Worm (Caenorhabditis elegans) whole organism, late embryonic: ENCODE results near the gene F41G4.8.

Experiments used
- K02D7.2 ChIP-seq: sonication (generic microtip); optimal IDR thresholded peaks from 2 replicates; lab custom pipeline; 2017; ENCODE audit warnings: mild to moderate bottlenecking, missing genetic modification characterization, missing compliant biosample characterization
- K09A11.1 ChIP-seq: sonication (generic microtip); optimal IDR thresholded peaks from 2 replicates; lab custom pipeline; 2017; ENCODE audit warnings: antibody characterized with exemption, mild to moderate bottlenecking, missing genetic modification characterization, missing compliant biosample characterization; ENCODE audit not compliant: insufficient read depth
- T23F11.4 ChIP-seq: fragments of 200-800 bp; sonication (Bioruptor generic); optimal IDR thresholded peaks from 2 replicates; lab custom pipeline; 2018; ENCODE audit warnings: mild to moderate bottlenecking, missing genetic modification characterization, missing compliant biosample characterization
- ceh-14 ChIP-seq: sonication (generic microtip); optimal IDR thresholded peaks from 2 replicates; lab custom pipeline; 2016; ENCODE audit warnings: missing genotype, missing genetic modification characterization, missing compliant biosample characterization
- ceh-18 ChIP-seq: sonication (generic microtip); optimal IDR thresholded peaks from 2 replicates; lab custom pipeline; 2016; ENCODE audit warnings: missing genetic modification characterization, missing compliant biosample characterization
- ceh-19 ChIP-seq: fragments of 200-800 bp; sonication (Bioruptor generic); optimal IDR thresholded peaks from 2 replicates; lab custom pipeline; 2018; ENCODE audit warnings: mild to moderate bottlenecking, missing genetic modification characterization, missing compliant biosample characterization
- ceh-2 ChIP-seq: sonication (generic microtip); optimal IDR thresholded peaks from 2 replicates; lab custom pipeline; 2016; ENCODE audit warnings: missing genotype, missing genetic modification characterization, missing compliant biosample characterization
- ceh-24 ChIP-seq: sonication (generic microtip); optimal IDR thresholded peaks from 2 replicates; lab custom pipeline; 2016; ENCODE audit warnings: mild to moderate bottlenecking, missing genetic modification characterization, missing compliant biosample characterization
- ceh-30 ChIP-seq: fragments of 150-350 bp; optimal IDR thresholded peaks from 2 replicates; lab custom pipeline; 2014; ENCODE audit warnings: missing biosample characterization, missing genetic modification characterization
- ceh-31 ChIP-seq: sonication (generic microtip); optimal IDR thresholded peaks from 2 replicates; lab custom pipeline; 2016; ENCODE audit warnings: missing genetic modification characterization, missing compliant biosample characterization
- ceh-34 ChIP-seq: sonication (generic microtip); optimal IDR thresholded peaks from 2 replicates; lab custom pipeline; 2016; ENCODE audit warnings: mild to moderate bottlenecking, missing genetic modification characterization, missing compliant biosample characterization
- ceh-6 ChIP-seq: fragments of 200-800 bp; sonication (Bioruptor generic); optimal IDR thresholded peaks from 2 replicates; lab custom pipeline; 2018; ENCODE audit warnings: mild to moderate bottlenecking, missing genetic modification characterization, missing compliant biosample characterization
- dmd-4 ChIP-seq: sonication (generic microtip); optimal IDR thresholded peaks from 2 replicates; lab custom pipeline; 2016; ENCODE audit warnings: borderline replicate concordance, missing genetic modification characterization, missing compliant biosample characterization
- elt-2 ChIP-seq: sonication (generic microtip); optimal IDR thresholded peaks from 2 replicates; lab custom pipeline; 2016; ENCODE audit warnings: missing genetic modification reagents, missing genetic modification characterization, missing compliant biosample characterization
- ets-4 ChIP-seq: sonication (generic microtip); optimal IDR thresholded peaks from 2 replicates; lab custom pipeline; 2016; ENCODE audit warnings: missing genetic modification characterization, missing compliant biosample characterization
- eyg-1 ChIP-seq: sonication (generic microtip); optimal IDR thresholded peaks from 2 replicates; lab custom pipeline; 2016; ENCODE audit warnings: missing genotype, missing genetic modification characterization, missing compliant biosample characterization
- fkh-6 ChIP-seq: sonication (generic microtip); optimal IDR thresholded peaks from 2 replicates; lab custom pipeline; 2016; ENCODE audit warnings: missing genetic modification characterization, missing compliant biosample characterization
- gmeb-2 ChIP-seq: sonication (generic microtip); optimal IDR thresholded peaks from 2 replicates; lab custom pipeline; 2016; ENCODE audit warnings: missing genetic modification characterization, inconsistent platforms, missing compliant biosample characterization
- hlh-30 ChIP-seq: sonication (generic microtip); optimal IDR thresholded peaks from 2 replicates; lab custom pipeline; 2017; ENCODE audit warnings: antibody characterized with exemption, missing genetic modification characterization, missing compliant biosample characterization; ENCODE audit not compliant: insufficient read depth
- mec-3 ChIP-seq: sonication (generic microtip); optimal IDR thresholded peaks from 2 replicates; lab custom pipeline; 2016; ENCODE audit warnings: borderline replicate concordance, missing genetic modification characterization, missing compliant biosample characterization
- nhr-11 ChIP-seq: fragments of 150-350 bp; optimal IDR thresholded peaks from 2 replicates; lab custom pipeline; 2014; ENCODE audit warnings: missing biosample characterization, missing genetic modification characterization
- pag-3 ChIP-seq: sonication (generic microtip); optimal IDR thresholded peaks from 2 replicates; lab custom pipeline; 2016; ENCODE audit warnings: missing compliant biosample characterization, missing genetic modification characterization, borderline replicate concordance
- pat-9 ChIP-seq: fragments of 200-800 bp; sonication (Bioruptor generic); optimal IDR thresholded peaks from 2 replicates; lab custom pipeline; 2018; ENCODE audit warnings: mild to moderate bottlenecking, missing genetic modification characterization, moderate library complexity, missing compliant biosample characterization
- pqm-1 ChIP-seq: sonication (generic microtip); optimal IDR thresholded peaks from 2 replicates; lab custom pipeline; 2016; ENCODE audit warnings: missing genetic modification characterization, missing compliant biosample characterization
- rnt-1 ChIP-seq: sonication (generic microtip); optimal IDR thresholded peaks from 2 replicates; lab custom pipeline; 2016; ENCODE audit warnings: missing genetic modification characterization, missing compliant biosample characterization
- sdc-2 ChIP-seq: sonication (generic microtip); optimal IDR thresholded peaks from 2 replicates; lab custom pipeline; 2016; ENCODE audit warnings: missing genotype, missing genetic modification characterization, missing compliant biosample characterization
- sox-4 ChIP-seq: sonication (generic microtip); optimal IDR thresholded peaks from 2 replicates; lab custom pipeline; 2017; ENCODE audit warnings: mild to moderate bottlenecking, missing genetic modification characterization, inconsistent platforms, missing compliant biosample characterization
- syd-9 ChIP-seq: sonication (generic microtip); optimal IDR thresholded peaks from 2 replicates; lab custom pipeline; 2016; ENCODE audit warnings: mild to moderate bottlenecking, missing genetic modification characterization, moderate library complexity, missing compliant biosample characterization
- tbx-7 ChIP-seq: sonication (generic microtip); optimal IDR thresholded peaks from 2 replicates; lab custom pipeline; 2016; ENCODE audit warnings: missing genotype, missing genetic modification characterization, missing compliant biosample characterization
- ttx-3 ChIP-seq: sonication (generic microtip); optimal IDR thresholded peaks from 2 replicates; lab custom pipeline; 2016; ENCODE audit warnings: missing genetic modification reagents, missing genetic modification characterization, missing compliant biosample characterization
- unc-3 ChIP-seq, 2 experiments: fragments of 200-800 bp in 1 of 2; sonication (Bioruptor generic) in 1 of 2; sonication (generic microtip) in 1 of 2; conservative IDR thresholded peaks in 1 of 2; optimal IDR thresholded peaks in 1 of 2; 2 replicates each; pipeline versions ENCODE4 v1.3.6 to Lab custom; 2016 to 2022; ENCODE audit warnings: missing compliant biosample characterization in 2 of 2, missing genetic modification characterization in 2 of 2, missing genetic modification reagents in 1 of 2
- unc-42 ChIP-seq: sonication (generic microtip); optimal IDR thresholded peaks from 2 replicates; lab custom pipeline; 2016; ENCODE audit warnings: missing genotype, missing genetic modification characterization, missing compliant biosample characterization
- unc-86 ChIP-seq: sonication (generic microtip); optimal IDR thresholded peaks from 2 replicates; lab custom pipeline; 2016; ENCODE audit warnings: missing genetic modification characterization, missing compliant biosample characterization
- ztf-16 ChIP-seq: sonication (generic microtip); optimal IDR thresholded peaks from 2 replicates; lab custom pipeline; 2017; ENCODE audit warnings: missing genetic modification characterization, missing compliant biosample characterization

Gene F41G4.8

ce11 chrX:16871355-16871754 is 26.5 kb upstream of the F41G4.8 start:
- TF ChIP-seq K02D7.2 = no peak

- no peak for TF ChIP-seq pag-3
- no peak for TF ChIP-seq pat-9 (tag; lab: Kevin White, UChicago)
- no peak for TF ChIP-seq ceh-34 (tag; lab: Kevin White, UChicago)
- TF ChIP-seq ceh-19 = no peak
- TF ChIP-seq unc-42 (tag; lab: Kevin White, UChicago) = no peak
- TF ChIP-seq syd-9 (tag; lab: Kevin White, UChicago) = no peak
- no peak for TF ChIP-seq hlh-30 (tag; lab: Kevin White, UChicago)
- no peak for TF ChIP-seq nhr-11
- TF ChIP-seq ztf-16 (tag; lab: Kevin White, UChicago) = no peak
- no peak for TF ChIP-seq mec-3 (tag; lab: Kevin White, UChicago)
- TF ChIP-seq fkh-6 (tag; lab: Kevin White, UChicago) = no peak
- TF ChIP-seq gmeb-2 (tag; lab: Kevin White, UChicago) = no peak
- TF ChIP-seq rnt-1 = no peak
- no peak for TF ChIP-seq eyg-1 (tag; lab: Kevin White, UChicago)
- no peak for TF ChIP-seq ceh-6 (GFP tag; lab: Kevin White, UChicago)
- TF ChIP-seq pqm-1 (tag; lab: Kevin White, UChicago) = no peak
- no peak for TF ChIP-seq unc-3 (GFP tag; conservative IDR thresholded peaks at IDR 0.05; lab: Robert Waterston, UW)
- no peak for TF ChIP-seq unc-3 (tag; optimal IDR thresholded peaks at IDR 0.05; lab: Kevin White, UChicago)
- TF ChIP-seq tbx-7 = no peak
Measured at ce11 chrX:16868931-16869330, 24.1 kb upstream of the F41G4.8 start, which contains the start of gene aakg-2. Gene aakg-2 (minus strand): TSS chrX:16869031.

- TF ChIP-seq gmeb-2 (tag; lab: Kevin White, UChicago) = no peak
- no peak for TF ChIP-seq ceh-31 (tag; lab: Kevin White, UChicago)
Measured at ce11 chrX:16865675-16866074, 20.9 kb upstream of the F41G4.8 start.

- no peak for TF ChIP-seq ceh-24 (tag; lab: Kevin White, UChicago)
- peak; percentile 67 for TF ChIP-seq elt-2 (tag; lab: Kevin White, UChicago)
Measured at ce11 chrX:16865016-16865415, 20.2 kb upstream of the F41G4.8 start.

- no peak for TF ChIP-seq dmd-4 (tag; lab: Kevin White, UChicago)
- TF ChIP-seq ttx-3 (tag; lab: Kevin White, UChicago) = no peak
- TF ChIP-seq ceh-30 (tag; lab: Kevin White, UChicago) = no peak
- no peak for TF ChIP-seq pag-3
- no peak for TF ChIP-seq T23F11.4 (GFP tag; lab: Kevin White, UChicago)
- no peak for TF ChIP-seq mec-3 (tag; lab: Kevin White, UChicago)
- no peak for TF ChIP-seq K09A11.1 (tag; lab: Kevin White, UChicago)
- no peak for TF ChIP-seq unc-86 (tag; lab: Kevin White, UChicago)
- TF ChIP-seq ets-4 = no peak
- no peak for TF ChIP-seq ceh-14 (tag; lab: Kevin White, UChicago)
- TF ChIP-seq ceh-2 (tag; lab: Kevin White, UChicago) = no peak
- no peak for TF ChIP-seq ceh-18 (tag; lab: Kevin White, UChicago)
- no peak for TF ChIP-seq sox-4 (tag; lab: Kevin White, UChicago)
- TF ChIP-seq ztf-16 (tag; lab: Kevin White, UChicago) = no peak
- no peak for TF ChIP-seq eyg-1 (tag; lab: Kevin White, UChicago)
- no peak for TF ChIP-seq rnt-1
- no peak for TF ChIP-seq sdc-2 (tag; lab: Kevin White, UChicago)
Measured at ce11 chrX:16863320-16863719, 18.5 kb upstream of the F41G4.8 start.
